Worm (Caenorhabditis elegans) whole organism, young adult: ENCODE results near the gene enu-3.1.

Source experiments
- F10E7.11 ChIP-seq: sonication (generic microtip); optimal IDR thresholded peaks from 2 replicates; lab custom pipeline; 2017; ENCODE audit warnings: mild to moderate bottlenecking, missing genetic modification characterization, moderate library complexity, missing compliant biosample characterization
- F22D6.2 ChIP-seq: sonication (generic microtip); optimal IDR thresholded peaks from 2 replicates; lab custom pipeline; 2016; ENCODE audit warnings: mild to moderate bottlenecking, missing genetic modification characterization, missing compliant biosample characterization
- F39B2.1 ChIP-seq: fragments of 200-800 bp; sonication (Bioruptor generic); IDR thresholded peaks from 2 replicates; pipeline ENCODE4 v1.3.6; 2022; ENCODE audit warnings: missing genetic modification reagents, missing genetic modification characterization, missing compliant biosample characterization
- F55B11.4 ChIP-seq: sonication (generic microtip); optimal IDR thresholded peaks from 2 replicates; lab custom pipeline; 2016; ENCODE audit warnings: missing compliant biosample characterization, missing genetic modification characterization, borderline replicate concordance; ENCODE audit not compliant: insufficient read depth
- K11D2.4 ChIP-seq: fragments of 200-800 bp; sonication (Bioruptor generic); IDR thresholded peaks from 2 replicates; pipeline ENCODE4 v1.3.6; 2022; ENCODE audit warnings: missing genetic modification reagents, missing genetic modification characterization, missing compliant biosample characterization
- T07F8.4 ChIP-seq: sonication (generic microtip); optimal IDR thresholded peaks from 2 replicates; lab custom pipeline; 2016; ENCODE audit warnings: mild to moderate bottlenecking, missing genetic modification characterization, moderate library complexity, missing compliant biosample characterization
- T26A5.8 ChIP-seq: sonication (generic microtip); optimal IDR thresholded peaks from 2 replicates; lab custom pipeline; 2016; ENCODE audit warnings: missing genetic modification characterization, missing compliant biosample characterization
- Y56A3A.18 ChIP-seq: fragments of 200-800 bp; sonication (Bioruptor generic); IDR thresholded peaks from 2 replicates; pipeline ENCODE4 v1.3.6; 2022; ENCODE audit warnings: missing genetic modification reagents, missing genetic modification characterization, missing compliant biosample characterization
- Y67H2A.10 ChIP-seq: fragments of 200-800 bp; sonication (Bioruptor generic); conservative IDR thresholded peaks from 2 replicates; pipeline ENCODE4 v1.3.6; 2022; ENCODE audit warnings: missing genetic modification reagents, missing genetic modification characterization, missing compliant biosample characterization
- Y79H2A.3 ChIP-seq: fragments of 200-800 bp; sonication (Bioruptor generic); conservative IDR thresholded peaks from 2 replicates; pipeline ENCODE4 v1.3.6; 2022; ENCODE audit warnings: missing genetic modification reagents, missing genetic modification characterization, missing compliant biosample characterization
- ZK185.1 ChIP-seq: sonication (generic microtip); optimal IDR thresholded peaks from 2 replicates; lab custom pipeline; 2016; ENCODE audit warnings: mild to moderate bottlenecking, missing genetic modification characterization, missing compliant biosample characterization; ENCODE audit not compliant: poor library complexity, severe bottlenecking
- ama-1 ChIP-seq, 3 experiments: fragments of 150-350 bp in 1 of 3; sonication (generic microtip) in 2 of 3; optimal IDR thresholded peaks; 2 replicates each; lab custom pipeline; 2014 to 2018; ENCODE audit warnings: missing biosample characterization in 2 of 3, missing genetic modification characterization in 2 of 3, missing genetic modification reagents in 2 of 3
- aptf-3 ChIP-seq: fragments of 200-800 bp; sonication (Bioruptor generic); IDR thresholded peaks from 2 replicates; pipeline ENCODE4 v1.3.6; 2022; ENCODE audit warnings: missing genetic modification characterization, missing compliant biosample characterization
- atf-7 ChIP-seq: sonication (generic microtip); optimal IDR thresholded peaks from 2 replicates; lab custom pipeline; 2017; ENCODE audit warnings: mild to moderate bottlenecking, missing genetic modification characterization, missing compliant biosample characterization
- attf-3 ChIP-seq: fragments of 200-800 bp; sonication (Bioruptor generic); conservative IDR thresholded peaks from 2 replicates; pipeline ENCODE4 v1.3.6; 2022; ENCODE audit warnings: missing genetic modification reagents, missing genetic modification characterization, missing compliant biosample characterization
- attf-5 ChIP-seq: fragments of 200-800 bp; sonication (Bioruptor generic); optimal IDR thresholded peaks from 2 replicates; lab custom pipeline; 2018; ENCODE audit warnings: mild to moderate bottlenecking, missing genetic modification characterization, missing compliant biosample characterization
- bed-1 ChIP-seq: fragments of 200-800 bp; sonication (Bioruptor generic); IDR thresholded peaks from 2 replicates; pipeline ENCODE4 v1.3.6; 2022; ENCODE audit warnings: missing genetic modification reagents, missing genetic modification characterization, missing compliant biosample characterization
- cebp-2 ChIP-seq: fragments of 200-800 bp; sonication (Bioruptor generic); IDR thresholded peaks from 2 replicates; pipeline ENCODE4 v1.3.6; 2022; ENCODE audit warnings: missing genetic modification characterization, missing compliant biosample characterization
- ceh-79 ChIP-seq: sonication (generic microtip); optimal IDR thresholded peaks from 2 replicates; lab custom pipeline; 2017; ENCODE audit warnings: mild to moderate bottlenecking, missing genetic modification characterization, missing compliant biosample characterization
- chd-7 ChIP-seq: sonication (generic microtip); optimal IDR thresholded peaks from 2 replicates; lab custom pipeline; 2016; ENCODE audit warnings: mild to moderate bottlenecking, missing genetic modification characterization, moderate library complexity, missing compliant biosample characterization
- dpl-1 ChIP-seq: fragments of 150-350 bp; optimal IDR thresholded peaks from 2 replicates; lab custom pipeline; 2014; ENCODE audit warnings: missing biosample characterization, missing genetic modification reagents, missing genetic modification characterization
- egl-18 ChIP-seq: fragments of 200-800 bp; sonication (Bioruptor generic); IDR thresholded peaks from 2 replicates; pipeline ENCODE4 v1.3.6; 2022; ENCODE audit warnings: missing genetic modification reagents, missing genetic modification characterization, missing compliant biosample characterization
- gei-17 ChIP-seq: fragments of 200-800 bp; sonication (Bioruptor generic); optimal IDR thresholded peaks from 2 replicates; lab custom pipeline; 2018; ENCODE audit warnings: mild to moderate bottlenecking, missing genetic modification characterization, missing compliant biosample characterization
- hlh-12 ChIP-seq: sonication (generic microtip); optimal IDR thresholded peaks from 2 replicates; lab custom pipeline; 2016; ENCODE audit warnings: missing genetic modification characterization, missing compliant biosample characterization
- hsf-1 ChIP-seq: fragments of 200-800 bp; sonication (Bioruptor generic); IDR thresholded peaks from 2 replicates; pipeline ENCODE4 v1.3.6; 2022; ENCODE audit warnings: missing genetic modification reagents, missing genetic modification characterization, missing compliant biosample characterization
- lag-1 ChIP-seq: fragments of 200-800 bp; sonication (Bioruptor generic); IDR thresholded peaks from 2 replicates; pipeline ENCODE4 v1.3.6; 2022; ENCODE audit warnings: missing genetic modification reagents, missing genetic modification characterization, missing compliant biosample characterization
- lin-26 ChIP-seq: fragments of 200-800 bp; sonication (Bioruptor generic); IDR thresholded peaks from 2 replicates; pipeline ENCODE4 v1.3.6; 2022; ENCODE audit warnings: missing genetic modification reagents, missing genetic modification characterization, missing compliant biosample characterization
- lsl-1 ChIP-seq: fragments of 200-800 bp; sonication (Bioruptor generic); optimal IDR thresholded peaks from 2 replicates; lab custom pipeline; 2018; ENCODE audit warnings: mild to moderate bottlenecking, missing genetic modification characterization, moderate library complexity, missing compliant biosample characterization
- madf-10 ChIP-seq: sonication (generic microtip); optimal IDR thresholded peaks from 2 replicates; lab custom pipeline; 2016; ENCODE audit warnings: mild to moderate bottlenecking, missing genetic modification characterization, missing compliant biosample characterization
- madf-3 ChIP-seq: fragments of 200-800 bp; sonication (Bioruptor generic); IDR thresholded peaks from 2 replicates; pipeline ENCODE4 v1.3.6; 2022; ENCODE audit warnings: missing genetic modification reagents, missing genetic modification characterization, missing compliant biosample characterization
- mcd-1 ChIP-seq: fragments of 200-800 bp; sonication (Bioruptor generic); IDR thresholded peaks from 2 replicates; pipeline ENCODE4 v1.3.6; 2022; ENCODE audit warnings: missing genetic modification reagents, missing genetic modification characterization, missing compliant biosample characterization
- mel-28 ChIP-seq: sonication (generic microtip); optimal IDR thresholded peaks from 2 replicates; lab custom pipeline; 2016; ENCODE audit warnings: borderline replicate concordance, mild to moderate bottlenecking, missing genetic modification characterization, missing compliant biosample characterization
- nfya-1 ChIP-seq: sonication (generic microtip); optimal IDR thresholded peaks from 2 replicates; lab custom pipeline; 2017; ENCODE audit warnings: antibody characterized with exemption, missing compliant biosample characterization, missing genetic modification characterization, borderline replicate concordance; ENCODE audit not compliant: insufficient read depth
- nfya-2 ChIP-seq: fragments of 200-800 bp; sonication (Bioruptor generic); IDR thresholded peaks from 2 replicates; pipeline ENCODE4 v1.3.6; 2022; ENCODE audit warnings: missing genetic modification reagents, missing genetic modification characterization, missing compliant biosample characterization
- nfyb-1 ChIP-seq: fragments of 200-800 bp; sonication (Bioruptor generic); IDR thresholded peaks from 2 replicates; pipeline ENCODE4 v1.3.6; 2022; ENCODE audit warnings: missing genetic modification reagents, missing genetic modification characterization, missing compliant biosample characterization
- nhr-120 ChIP-seq: fragments of 200-800 bp; sonication (Bioruptor generic); IDR thresholded peaks from 2 replicates; pipeline ENCODE4 v1.3.6; 2022; ENCODE audit warnings: missing genetic modification characterization, missing compliant biosample characterization
- nhr-27 ChIP-seq: fragments of 200-800 bp; sonication (Bioruptor generic); optimal IDR thresholded peaks from 2 replicates; lab custom pipeline; 2018; ENCODE audit warnings: mild to moderate bottlenecking, missing genetic modification characterization, moderate library complexity, missing compliant biosample characterization
- nhr-80 ChIP-seq: sonication (generic microtip); optimal IDR thresholded peaks from 2 replicates; lab custom pipeline; 2016; ENCODE audit warnings: missing genetic modification characterization, missing compliant biosample characterization
- rcor-1 ChIP-seq: fragments of 200-800 bp; sonication (Bioruptor generic); IDR thresholded peaks from 2 replicates; pipeline ENCODE4 v1.3.6; 2022; ENCODE audit warnings: missing genetic modification reagents, missing genetic modification characterization, missing compliant biosample characterization
- rpc-1 ChIP-seq, 2 experiments: fragments of 150-350 bp in 1 of 2; sonication (generic microtip) in 1 of 2; optimal IDR thresholded peaks; 2 replicates each; lab custom pipeline; 2014 to 2018; ENCODE audit warnings: missing biosample characterization in 1 of 2, missing genetic modification characterization in 1 of 2, missing genetic modification reagents in 1 of 2, missing genotype in 1 of 2
- sea-2 ChIP-seq: fragments of 200-800 bp; sonication (Bioruptor generic); IDR thresholded peaks from 2 replicates; pipeline ENCODE4 v1.3.6; 2022; ENCODE audit warnings: missing genetic modification characterization, missing compliant biosample characterization
- snpc-1.3 ChIP-seq: sonication (generic microtip); optimal IDR thresholded peaks from 2 replicates; lab custom pipeline; 2017; ENCODE audit warnings: missing genetic modification characterization, mild to moderate bottlenecking, missing compliant biosample characterization, antibody characterized with exemption, moderate library complexity, missing genotype, missing genetic modification reagents; ENCODE audit not compliant: insufficient read depth
- tbp1 ChIP-seq: fragments of 200-800 bp; sonication (Bioruptor generic); optimal IDR thresholded peaks from 2 replicates; lab custom pipeline; 2018; ENCODE audit warnings: mild to moderate bottlenecking, missing genetic modification characterization, missing compliant biosample characterization
- tlf-1 ChIP-seq: fragments of 200-800 bp; sonication (Bioruptor generic); optimal IDR thresholded peaks from 2 replicates; lab custom pipeline; 2018; ENCODE audit warnings: mild to moderate bottlenecking, missing genetic modification characterization, missing compliant biosample characterization
- unc-130 ChIP-seq: sonication (generic microtip); optimal IDR thresholded peaks from 2 replicates; lab custom pipeline; 2016; ENCODE audit warnings: missing genetic modification reagents, missing genetic modification characterization, missing compliant biosample characterization
- ztf-28 ChIP-seq: fragments of 200-800 bp; sonication (Bioruptor generic); IDR thresholded peaks from 2 replicates; pipeline ENCODE4 v1.3.6; 2022; ENCODE audit warnings: missing genetic modification reagents, missing genetic modification characterization, missing compliant biosample characterization
- ztf-3 ChIP-seq: fragments of 200-800 bp; sonication (Bioruptor generic); optimal IDR thresholded peaks from 2 replicates; lab custom pipeline; 2018; ENCODE audit warnings: mild to moderate bottlenecking, missing genetic modification characterization, missing compliant biosample characterization
- ztf-6 ChIP-seq: fragments of 200-800 bp; sonication (Bioruptor generic); IDR thresholded peaks from 2 replicates; pipeline ENCODE4 v1.3.6; 2022; ENCODE audit warnings: missing genetic modification reagents, missing genetic modification characterization, missing compliant biosample characterization

Gene enu-3.1

ce11 chrIII:10461164-10461546, 25.1 kb downstream of the enu-3.1 start, which contains the start of gene atx-2 (continued):
- TF ChIP-seq Y79H2A.3 (GFP tag; lab: Robert Waterston, UW) (peak; percentile 93), ceh-79 (tag; lab: Kevin White, UChicago) (peak; percentile 4), nhr-27 (tag; lab: Kevin White, UChicago) (no peak), F10E7.11 (tag; lab: Kevin White, UChicago) (peak; percentile 66), lag-1 (no peak), T26A5.8 (tag; lab: Kevin White, UChicago) (peak; percentile 64), bed-1 (no peak), ZK185.1 (tag; lab: Kevin White, UChicago) (peak; percentile 96), hlh-12 (tag; lab: Kevin White, UChicago) (peak; percentile 15), dpl-1 (GFP tag; lab: Kevin White, UChicago) (peak; percentile 35), Y56A3A.18 (GFP tag; lab: Robert Waterston, UW) (no peak), snpc-1.3 (tag; lab: Kevin White, UChicago) (peak; percentile 58), ztf-28 (GFP tag; lab: Robert Waterston, UW) (peak; percentile 95), gei-17 (peak; percentile 49), F55B11.4 (tag; lab: Kevin White, UChicago) (no peak), ztf-6 (GFP tag; lab: Robert Waterston, UW) (0 out of 2 replicates have a peak, but pooled peaks have one; percentile 76), rcor-1 (GFP tag; lab: Robert Waterston, UW) (peak; percentile 91), F39B2.1 (GFP tag; lab: Robert Waterston, UW) (0 out of 2 replicates have a peak, but pooled peaks have one; percentile 48), madf-3 (GFP tag; lab: Robert Waterston, UW) (peak; percentile 92), ama-1 (optimal IDR thresholded peaks at IDR 0.05; lab: Kevin White, UChicago) (no peak), ama-1 (GFP tag; optimal IDR thresholded peaks at IDR 0.05; lab: Kevin White, UChicago) (peak in 1 of 2 experiments; percentile 27), egl-18 (no peak), nfyb-1 (peak; percentile 93), rpc-1 (optimal IDR thresholded peaks at IDR 0.05; lab: Kevin White, UChicago) (peak; percentile 57), rpc-1 (tag; optimal IDR thresholded peaks at IDR 0.05; lab: Kevin White, UChicago) (no peak), nhr-120 (GFP tag; lab: Robert Waterston, UW) (no peak), lin-26 (GFP tag; lab: Robert Waterston, UW) (peak; percentile 88), nhr-80 (tag; lab: Kevin White, UChicago) (peak; percentile 67), K11D2.4 (GFP tag; lab: Robert Waterston, UW) (peak; percentile 91), aptf-3 (GFP tag; lab: Robert Waterston, UW) (peak; percentile 78; the same call in 1 of the 2 replicates), chd-7 (tag; lab: Kevin White, UChicago) (peak; percentile 92), madf-10 (peak; percentile 89), ztf-3 (GFP tag; lab: Kevin White, UChicago) (no peak), T07F8.4 (tag; lab: Kevin White, UChicago) (peak; percentile 1), F22D6.2 (tag; lab: Kevin White, UChicago) (peak; percentile 78), cebp-2 (GFP tag; lab: Robert Waterston, UW) (peak; percentile 74; the same call in 1 of the 2 replicates), Y67H2A.10 (GFP tag; lab: Robert Waterston, UW) (peak; percentile 86), mcd-1 (GFP tag; lab: Robert Waterston, UW) (peak; percentile 96), nfya-2 (no peak), tlf-1 (peak; percentile 82), attf-3 (GFP tag; lab: Robert Waterston, UW) (peak; percentile 70), mel-28 (peak; percentile 76), unc-130 (GFP tag; lab: Kevin White, UChicago) (peak; percentile 55), sea-2 (GFP tag; lab: Robert Waterston, UW) (0 out of 2 replicates have a peak, but pooled peaks have one; percentile 70), tbp1 (GFP tag; lab: Kevin White, UChicago) (peak; percentile 72), lsl-1 (peak; percentile 76), nfya-1 (tag; lab: Kevin White, UChicago) (no peak), attf-5 (GFP tag; lab: Kevin White, UChicago) (peak; percentile 99), hsf-1 (peak; percentile 69; the same call in 1 of the 2 replicates), atf-7 (tag; lab: Kevin White, UChicago) (peak; percentile 83)
